Fruit fly (Drosophila melanogaster): ENCODE data around the gene pst.
A peak's percentile ranks its signal among the peaks of the same experiment; 100 is the strongest.

pst gene

dm6 chr3L:7313559-7314132 is 46.4 kb downstream of the pst start (continued):
- TF ChIP-seq fd3F (GFP tag; optimal IDR thresholded peaks at IDR 0.05): no peak
- TF ChIP-seq grn (GFP tag; optimal IDR thresholded peaks at IDR 0.05): no peak
- no peak for TF ChIP-seq CG18764 (GFP tag; optimal IDR thresholded peaks at IDR 0.05)
- TF ChIP-seq ATbp (GFP tag; optimal IDR thresholded peaks at IDR 0.05): no peak
- TF ChIP-seq CG3995 (GFP tag; optimal IDR thresholded peaks at IDR 0.05): no peak
- no peak for TF ChIP-seq croc (GFP tag; conservative IDR thresholded peaks at IDR 0.05)
- no peak for TF ChIP-seq CG18011 (GFP tag; optimal IDR thresholded peaks at IDR 0.05)
- TF ChIP-seq CG12942 (GFP tag; optimal IDR thresholded peaks at IDR 0.05): no peak

DNA sequence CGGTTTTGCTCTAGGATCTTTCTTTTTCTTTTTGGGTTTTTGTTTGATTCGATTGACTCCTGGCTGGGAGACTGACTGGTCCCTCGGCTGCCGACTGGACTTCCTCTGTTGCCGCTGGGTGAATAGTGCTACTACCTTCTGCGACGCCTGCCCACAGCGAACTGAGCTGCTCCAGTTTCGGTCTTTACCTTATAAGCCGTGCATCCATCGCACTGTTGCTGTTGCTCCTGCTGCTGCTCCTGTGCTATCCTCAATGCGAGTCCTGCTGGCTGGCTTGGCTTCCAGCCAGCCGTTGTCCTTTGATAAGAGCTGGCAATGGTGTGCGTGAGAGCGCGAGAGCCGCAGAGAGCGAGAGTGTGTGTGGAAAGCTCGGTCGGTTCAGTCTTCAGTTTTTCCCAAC is 47.3 kb downstream of the pst start, which contains the start of gene unc-13-4A:
unc-13-4A (minus strand) TSS at position 143 of the 400 bp plus-strand sequence.
- TF ChIP-seq CG3995 (GFP tag; optimal IDR thresholded peaks at IDR 0.05): no peak
- no peak for TF ChIP-seq CG17328 (GFP tag; IDR thresholded peaks at IDR 0.05)
- no peak for TF ChIP-seq H2.0 (GFP tag; IDR thresholded peaks at IDR 0.05)
- TF ChIP-seq CG1529 (GFP tag; optimal IDR thresholded peaks at IDR 0.05): no peak
- no peak for TF ChIP-seq Hr51 (GFP tag; optimal IDR thresholded peaks at IDR 0.05)
- TF ChIP-seq otp (GFP tag; IDR thresholded peaks at IDR 0.05): 0 out of 3 replicates have a peak, but pooled peaks have one; percentile 21
- no peak for TF ChIP-seq CG4854 (GFP tag; optimal IDR thresholded peaks at IDR 0.05)
- TF ChIP-seq Deaf1 (tag; optimal IDR thresholded peaks at IDR 0.05): peak; percentile 10
- no peak for TF ChIP-seq CG17912 (GFP tag; optimal IDR thresholded peaks at IDR 0.05)
- TF ChIP-seq Side (GFP tag; optimal IDR thresholded peaks at IDR 0.05): no peak
- no peak for TF ChIP-seq Lpt (GFP tag; optimal IDR thresholded peaks at IDR 0.05)
- TF ChIP-seq dimm (GFP tag; IDR thresholded peaks at IDR 0.05): no peak
- TF ChIP-seq E2f1 (GFP tag; IDR thresholded peaks at IDR 0.05): no peak
- no peak for TF ChIP-seq peb (GFP tag; IDR thresholded peaks at IDR 0.05)
- no peak for TF ChIP-seq Asciz (GFP tag; optimal IDR thresholded peaks at IDR 0.05)
- no peak for TF ChIP-seq CG4617 (GFP tag; optimal IDR thresholded peaks at IDR 0.05; ENCODE audit: borderline replicate concordance)
- no peak for TF ChIP-seq Atf-2 (GFP tag; optimal IDR thresholded peaks at IDR 0.05)
- TF ChIP-seq abd-A (tag; optimal IDR thresholded peaks at IDR 0.05): peak; percentile 15
- no peak for TF ChIP-seq CG17385 (GFP tag; optimal IDR thresholded peaks at IDR 0.05)
- no peak for TF ChIP-seq Sry-β (GFP tag; optimal IDR thresholded peaks at IDR 0.05)
- no peak for TF ChIP-seq Sox100B (GFP tag; optimal IDR thresholded peaks at IDR 0.05)
- TF ChIP-seq Rx (GFP tag; IDR thresholded peaks at IDR 0.05): no peak
- no peak for TF ChIP-seq luna (GFP tag; optimal IDR thresholded peaks at IDR 0.05)
- TF ChIP-seq CG10959 (GFP tag; IDR thresholded peaks at IDR 0.05): no peak
- 0 out of 3 replicates have a peak, but pooled peaks have one; percentile 6 for TF ChIP-seq zen2 (GFP tag; IDR thresholded peaks at IDR 0.05; ENCODE audit: partially characterized antibody)
- no peak for TF ChIP-seq repo (GFP tag; optimal IDR thresholded peaks at IDR 0.05)
- no peak for TF ChIP-seq CG2202 (tag; optimal IDR thresholded peaks at IDR 0.05)
- no peak for TF ChIP-seq Lhr (GFP tag; optimal IDR thresholded peaks at IDR 0.05)
- peak; percentile 15; the same call in 1 of the 2 replicates for TF ChIP-seq Adf1 (GFP tag; IDR thresholded peaks at IDR 0.05)
- no peak for TF ChIP-seq lbe (GFP tag; optimal IDR thresholded peaks at IDR 0.05)
- no peak for TF ChIP-seq Fer1 (GFP tag; optimal IDR thresholded peaks at IDR 0.05)
- no peak for TF ChIP-seq D (optimal IDR thresholded peaks at IDR 0.05)
- TF ChIP-seq D (GFP tag; optimal IDR thresholded peaks at IDR 0.05): no peak
- TF ChIP-seq Dll (GFP tag; IDR thresholded peaks at IDR 0.05; ENCODE audit: partially characterized antibody): no peak
- TF ChIP-seq Meics (GFP tag; optimal IDR thresholded peaks at IDR 0.05): no peak
- no peak for TF ChIP-seq amos (GFP tag; IDR thresholded peaks at IDR 0.05; ENCODE audit: partially characterized antibody)
- no peak for TF ChIP-seq MBD-R2 (GFP tag; IDR thresholded peaks at IDR 0.05)
- TF ChIP-seq chn (GFP tag; optimal IDR thresholded peaks at IDR 0.05): no peak
- TF ChIP-seq NFAT (GFP tag; IDR thresholded peaks at IDR 0.05): no peak
- TF ChIP-seq MTF-1 (GFP tag; optimal IDR thresholded peaks at IDR 0.05; ENCODE audit: borderline replicate concordance): no peak
- no peak for TF ChIP-seq CG1832 (GFP tag; optimal IDR thresholded peaks at IDR 0.05)
- TF ChIP-seq ewg (GFP tag; optimal IDR thresholded peaks at IDR 0.05): no peak
- no peak for TF ChIP-seq Hsf (GFP tag; optimal IDR thresholded peaks at IDR 0.05)

All from whole organism, embryonic.